Worm (Caenorhabditis elegans) whole organism, mixed stage, embryonic: ENCODE results near the gene smz-1.

Source experiments
- ceh-43 ChIP-seq: fragments of 200-800 bp; sonication (Bioruptor generic); optimal IDR thresholded peaks from 2 replicates; lab custom pipeline; 2018; ENCODE audit warnings: mild to moderate bottlenecking, missing genetic modification characterization, moderate library complexity, missing compliant biosample characterization
- ceh-83 ChIP-seq: fragments of 200-800 bp; sonication (Bioruptor generic); optimal IDR thresholded peaks from 2 replicates; lab custom pipeline; 2018; ENCODE audit warnings: mild to moderate bottlenecking, missing genetic modification characterization, missing compliant biosample characterization
- ces-1 ChIP-seq: fragments of 150-350 bp; optimal IDR thresholded peaks from 2 replicates; lab custom pipeline; 2014; ENCODE audit warnings: missing biosample characterization, missing genetic modification reagents, missing genetic modification characterization
- hlh-1 ChIP-seq: fragments of 150-350 bp; optimal IDR thresholded peaks from 2 replicates; lab custom pipeline; 2014; ENCODE audit warnings: missing biosample characterization, missing genetic modification reagents, missing genetic modification characterization
- lin-13 ChIP-seq: fragments of 150-350 bp; optimal IDR thresholded peaks from 2 replicates; lab custom pipeline; 2014; ENCODE audit warnings: missing biosample characterization, missing genetic modification characterization
- lsy-2 ChIP-seq: fragments of 150-350 bp; optimal IDR thresholded peaks from 2 replicates; lab custom pipeline; 2014; ENCODE audit warnings: missing biosample characterization, missing genetic modification characterization
- mep-1 ChIP-seq: fragments of 150-350 bp; optimal IDR thresholded peaks from 2 replicates; lab custom pipeline; 2017; ENCODE audit warnings: missing biosample characterization, missing genetic modification reagents, missing genetic modification characterization, inconsistent platforms
- nhr-237 ChIP-seq: fragments of 150-350 bp; optimal IDR thresholded peaks from 2 replicates; lab custom pipeline; 2014; ENCODE audit warnings: missing biosample characterization, missing genetic modification characterization
- pha-4 ChIP-seq: fragments of 150-350 bp; optimal IDR thresholded peaks from 2 replicates; lab custom pipeline; 2018; ENCODE audit warnings: missing biosample characterization, missing genetic modification reagents, missing genetic modification characterization
- sem-2 ChIP-seq: fragments of 200-800 bp; sonication (Bioruptor generic); optimal IDR thresholded peaks from 2 replicates; lab custom pipeline; 2018; ENCODE audit warnings: mild to moderate bottlenecking, missing genetic modification characterization, missing compliant biosample characterization
- snpc-4 ChIP-seq: fragments of 150-350 bp; optimal IDR thresholded peaks from 2 replicates; lab custom pipeline; 2014; ENCODE audit warnings: missing biosample characterization, missing genetic modification characterization
- unc-120 ChIP-seq: sonication (generic microtip); optimal IDR thresholded peaks from 2 replicates; lab custom pipeline; 2017; ENCODE audit warnings: missing genetic modification characterization, missing compliant biosample characterization; ENCODE audit not compliant: poor library complexity, severe bottlenecking
- unc-39 ChIP-seq: fragments of 150-350 bp; optimal IDR thresholded peaks from 2 replicates; lab custom pipeline; 2014; ENCODE audit warnings: missing biosample characterization, missing genetic modification characterization
- unc-62 ChIP-seq: fragments of 150-350 bp; optimal IDR thresholded peaks from 2 replicates; lab custom pipeline; 2014; ENCODE audit warnings: missing biosample characterization, missing genetic modification reagents, missing genetic modification characterization

- TF ChIP-seq sem-2 (GFP tag; lab: Kevin White, UChicago) (no peak), lin-13 (no peak), unc-120 (no peak), lsy-2 (tag; lab: Kevin White, UChicago) (no peak), ces-1 (no peak), mep-1 (tag; lab: Kevin White, UChicago) (no peak), pha-4 (no peak), ceh-43 (GFP tag; lab: Kevin White, UChicago) (no peak), unc-62 (no peak), snpc-4 (tag; lab: Kevin White, UChicago) (no peak), unc-39 (no peak), nhr-237 (tag; lab: Kevin White, UChicago) (no peak), hlh-1 (tag; lab: Kevin White, UChicago) (no peak), ceh-83 (GFP tag; lab: Kevin White, UChicago) (no peak)
Observed at ce11 chrIV:12443936-12444335, 10.9 kb upstream of the smz-1 start, which contains the start of gene C25G4.2.
